Worm (Caenorhabditis elegans): ENCODE data around the gene kin-33.

ce11 chrV:185124-185523 is 49.3 kb downstream of the kin-33 start:
- no peak for TF ChIP-seq nhr-77 (tag; optimal IDR thresholded peaks at IDR 0.05)
- no peak for TF ChIP-seq duxl-1 (tag; optimal IDR thresholded peaks at IDR 0.05; ENCODE audit: poor library complexity)
- no peak for TF ChIP-seq nhr-111 (GFP tag; optimal IDR thresholded peaks at IDR 0.05)
- TF ChIP-seq tag-97 (GFP tag; IDR thresholded peaks at IDR 0.05), result no peak
- TF ChIP-seq snpc-1.2 (GFP tag; IDR thresholded peaks at IDR 0.05), result no peak
- no peak for TF ChIP-seq D1046.2 (GFP tag; IDR thresholded peaks at IDR 0.05)
- TF ChIP-seq ztf-11 (tag; optimal IDR thresholded peaks at IDR 0.05), result no peak
- no peak for TF ChIP-seq fos-1 (tag; optimal IDR thresholded peaks at IDR 0.05)
- no peak for TF ChIP-seq nhr-11 (tag; optimal IDR thresholded peaks at IDR 0.05)
- TF ChIP-seq nhr-237 (tag; optimal IDR thresholded peaks at IDR 0.05), result no peak
- TF ChIP-seq pha-4 (GFP tag; IDR thresholded peaks at IDR 0.05), result no peak
- TF ChIP-seq pha-4 (tag; optimal IDR thresholded peaks at IDR 0.05), result no peak
- no peak for TF ChIP-seq lim-7 (GFP tag; IDR thresholded peaks at IDR 0.05)

Data from whole organism, L4 larva.